Fruit fly (Drosophila melanogaster): ENCODE results near the gene CG8209.

CG8209 gene

dm6 chr3L:7978777-7979649 is 2.8 kb downstream of the CG8209 start, which contains the start of gene nmo (continued):
- TF ChIP-seq inv (GFP tag; IDR thresholded peaks at IDR 0.05; ENCODE audit: partially characterized antibody) (no peak), stc (GFP tag; IDR thresholded peaks at IDR 0.05) (no peak), pum (GFP tag; optimal IDR thresholded peaks at IDR 0.05) (no peak), Lpt (GFP tag; optimal IDR thresholded peaks at IDR 0.05) (no peak), CG14014 (GFP tag; IDR thresholded peaks at IDR 0.05) (no peak), YL-1 (GFP tag; optimal IDR thresholded peaks at IDR 0.05) (no peak), CG8089 (GFP tag; optimal IDR thresholded peaks at IDR 0.05) (no peak), CG8281 (tag; optimal IDR thresholded peaks at IDR 0.05) (no peak), Dip3 (GFP tag; optimal IDR thresholded peaks at IDR 0.05) (no peak), ase (GFP tag; IDR thresholded peaks at IDR 0.05) (no peak), HLHmδ (GFP tag; optimal IDR thresholded peaks at IDR 0.05) (peak; percentile 51), CG18599 (GFP tag; optimal IDR thresholded peaks at IDR 0.05) (no peak), CG4617 (GFP tag; optimal IDR thresholded peaks at IDR 0.05; ENCODE audit: borderline replicate concordance) (no peak), CG13424 (tag; optimal IDR thresholded peaks at IDR 0.05) (no peak), corto (GFP tag; optimal IDR thresholded peaks at IDR 0.05) (peak; percentile 47), CG2199 (GFP tag; IDR thresholded peaks at IDR 0.05) (no peak), Myb (GFP tag; optimal IDR thresholded peaks at IDR 0.05) (peak; percentile 84), CG1792 (GFP tag; optimal IDR thresholded peaks at IDR 0.05) (peak; percentile 31), chif (GFP tag; optimal IDR thresholded peaks at IDR 0.05) (no peak), da (GFP tag; optimal IDR thresholded peaks at IDR 0.05) (no peak), Dad (GFP tag; optimal IDR thresholded peaks at IDR 0.05) (peak; percentile 61), sima (GFP tag; optimal IDR thresholded peaks at IDR 0.05) (no peak), CG33557 (GFP tag; optimal IDR thresholded peaks at IDR 0.05) (no peak), hb (GFP tag; IDR thresholded peaks at IDR 0.05; ENCODE audit: partially characterized antibody) (no peak), B-H1 (GFP tag; IDR thresholded peaks at IDR 0.05) (no peak), CG8924 (tag; optimal IDR thresholded peaks at IDR 0.05) (peak; percentile 52), cato (GFP tag; optimal IDR thresholded peaks at IDR 0.05; ENCODE audit: borderline replicate concordance) (no peak), bsh (GFP tag; optimal IDR thresholded peaks at IDR 0.05) (no peak), CkIIα-i1 (GFP tag; IDR thresholded peaks at IDR 0.05) (no peak), run (tag; optimal IDR thresholded peaks at IDR 0.05) (no peak), CG11093 (GFP tag; IDR thresholded peaks at IDR 0.05) (no peak), CG9609 (GFP tag; optimal IDR thresholded peaks at IDR 0.05) (no peak), CG15696 (tag; optimal IDR thresholded peaks at IDR 0.05) (no peak), Abd-B (GFP tag; optimal IDR thresholded peaks at IDR 0.05) (peak; percentile 57), ab (GFP tag; optimal IDR thresholded peaks at IDR 0.05) (no peak), CG6765 (GFP tag; optimal IDR thresholded peaks at IDR 0.05) (peak; percentile 72), tin (GFP tag; optimal IDR thresholded peaks at IDR 0.05) (peak; percentile 34), CG10543 (GFP tag; optimal IDR thresholded peaks at IDR 0.05) (peak; percentile 68), CG16813 (GFP tag; IDR thresholded peaks at IDR 0.05; ENCODE audit: partially characterized antibody) (no peak), sna (GFP tag; IDR thresholded peaks at IDR 0.05; ENCODE audit: partially characterized antibody) (no peak), CG12942 (GFP tag; optimal IDR thresholded peaks at IDR 0.05) (no peak), chn (GFP tag; optimal IDR thresholded peaks at IDR 0.05) (no peak), twi (tag; optimal IDR thresholded peaks at IDR 0.05) (no peak), tx (GFP tag; optimal IDR thresholded peaks at IDR 0.05) (no peak), E2f2 (GFP tag; IDR thresholded peaks at IDR 0.05) (no peak), trh (GFP tag; optimal IDR thresholded peaks at IDR 0.05) (no peak), crp (GFP tag; optimal IDR thresholded peaks at IDR 0.05) (peak in 1 of 2 experiments; percentile 83), CG7987 (GFP tag; optimal IDR thresholded peaks at IDR 0.05) (no peak), maf-S (GFP tag; optimal IDR thresholded peaks at IDR 0.05) (no peak)
